Fruit fly (Drosophila melanogaster): ENCODE results near the gene CG31668.

Gene CG31668

dm6 chr2L:2177312-2177968, 28.5 kb downstream of the CG31668 start:
- TF ChIP-seq HLH106 (tag; optimal IDR thresholded peaks at IDR 0.05) = peak; percentile 46
- no peak for TF ChIP-seq CG32264 (GFP tag; optimal IDR thresholded peaks at IDR 0.05)
- TF ChIP-seq usp (GFP tag; optimal IDR thresholded peaks at IDR 0.05) = no peak
- peak; percentile 38 for TF ChIP-seq OdsH (GFP tag; optimal IDR thresholded peaks at IDR 0.05)
- no peak for TF ChIP-seq dl (GFP tag; optimal IDR thresholded peaks at IDR 0.05; ENCODE audit: insufficient read depth in 1 of 2, partially characterized antibody in 2 of 2)
- TF ChIP-seq Rel (GFP tag; optimal IDR thresholded peaks at IDR 0.05) = no peak
- peak; percentile 55 for TF ChIP-seq Rel (tag; optimal IDR thresholded peaks at IDR 0.05)
- no peak for TF ChIP-seq lola (GFP tag; optimal IDR thresholded peaks at IDR 0.05)
- peak; percentile 74 for TF ChIP-seq fru (GFP tag; optimal IDR thresholded peaks at IDR 0.05)
- TF ChIP-seq dsf (GFP tag; optimal IDR thresholded peaks at IDR 0.05; ENCODE audit: borderline replicate concordance) = no peak
- TF ChIP-seq Hnf4 (GFP tag; optimal IDR thresholded peaks at IDR 0.05) = peak; percentile 38
- no peak for TF ChIP-seq CG9705 (GFP tag; optimal IDR thresholded peaks at IDR 0.05)
- TF ChIP-seq h (GFP tag; optimal IDR thresholded peaks at IDR 0.05) = peak; percentile 63
- peak; percentile 59 for TF ChIP-seq woc (GFP tag; optimal IDR thresholded peaks at IDR 0.05)
- peak; percentile 45 for TF ChIP-seq sv (GFP tag; optimal IDR thresholded peaks at IDR 0.05)
- peak in 1 of 2 experiments; percentile 72 for TF ChIP-seq foxo (GFP tag; optimal IDR thresholded peaks at IDR 0.05)
- TF ChIP-seq brk (GFP tag; optimal IDR thresholded peaks at IDR 0.05) = no peak
- no peak for TF ChIP-seq Hr78 (GFP tag; optimal IDR thresholded peaks at IDR 0.05)
- TF ChIP-seq Myc (optimal IDR thresholded peaks at IDR 0.05) = no peak
- peak; percentile 65 for TF ChIP-seq rgr (GFP tag; optimal IDR thresholded peaks at IDR 0.05)
- peak; percentile 29 for TF ChIP-seq tai (GFP tag; optimal IDR thresholded peaks at IDR 0.05)
- no peak for TF ChIP-seq GATAd (GFP tag; optimal IDR thresholded peaks at IDR 0.05)
- no peak for TF ChIP-seq N (GFP tag; optimal IDR thresholded peaks at IDR 0.05)
- no peak for TF ChIP-seq CrebA (GFP tag; optimal IDR thresholded peaks at IDR 0.05; ENCODE audit: borderline replicate concordance)
- TF ChIP-seq jim (GFP tag; optimal IDR thresholded peaks at IDR 0.05) = no peak
- no peak for TF ChIP-seq Vsx2 (GFP tag; optimal IDR thresholded peaks at IDR 0.05; ENCODE audit: partially characterized antibody)
- TF ChIP-seq dmrt93B (GFP tag; optimal IDR thresholded peaks at IDR 0.05) = peak; percentile 43
- peak; percentile 31 for TF ChIP-seq Sp1 (GFP tag; optimal IDR thresholded peaks at IDR 0.05)
- TF ChIP-seq Mio (GFP tag; optimal IDR thresholded peaks at IDR 0.05) = no peak
- no peak for TF ChIP-seq Abd-B (GFP tag; optimal IDR thresholded peaks at IDR 0.05)
- no peak for TF ChIP-seq Dif (GFP tag; optimal IDR thresholded peaks at IDR 0.05; ENCODE audit: partially characterized antibody)
- TF ChIP-seq ey (GFP tag; optimal IDR thresholded peaks at IDR 0.05) = peak; percentile 52
- TF ChIP-seq sage (GFP tag; optimal IDR thresholded peaks at IDR 0.05) = no peak
- TF ChIP-seq Jra (GFP tag; optimal IDR thresholded peaks at IDR 0.05) = no peak
- TF ChIP-seq psq (GFP tag; optimal IDR thresholded peaks at IDR 0.05) = no peak
- peak; percentile 49 for TF ChIP-seq br (GFP tag; optimal IDR thresholded peaks at IDR 0.05)
- peak; percentile 15 for TF ChIP-seq Hr83 (GFP tag; optimal IDR thresholded peaks at IDR 0.05; ENCODE audit: poor library complexity, severe bottlenecking)
- no peak for TF ChIP-seq Dfd (GFP tag; optimal IDR thresholded peaks at IDR 0.05)
- no peak for TF ChIP-seq pan (optimal IDR thresholded peaks at IDR 0.05)

dm6 chr2L:2175930-2176643, 29.9 kb downstream of the CG31668 start:
- peak; percentile 75 for TF ChIP-seq HLH106 (tag; optimal IDR thresholded peaks at IDR 0.05)
- TF ChIP-seq Dif (GFP tag; optimal IDR thresholded peaks at IDR 0.05; ENCODE audit: partially characterized antibody) = no peak
- no peak for TF ChIP-seq Hr78 (GFP tag; optimal IDR thresholded peaks at IDR 0.05)
- TF ChIP-seq dmrt93B (GFP tag; optimal IDR thresholded peaks at IDR 0.05) = peak; percentile 37
- no peak for TF ChIP-seq dsf (GFP tag; optimal IDR thresholded peaks at IDR 0.05; ENCODE audit: borderline replicate concordance)
- TF ChIP-seq ey (GFP tag; optimal IDR thresholded peaks at IDR 0.05) = peak; percentile 67
- TF ChIP-seq sage (GFP tag; optimal IDR thresholded peaks at IDR 0.05) = peak; percentile 39
- TF ChIP-seq brk (GFP tag; optimal IDR thresholded peaks at IDR 0.05) = peak; percentile 69
- peak; percentile 54 for TF ChIP-seq rgr (GFP tag; optimal IDR thresholded peaks at IDR 0.05)
- TF ChIP-seq CG32264 (GFP tag; optimal IDR thresholded peaks at IDR 0.05) = no peak
- no peak for TF ChIP-seq CG9705 (GFP tag; optimal IDR thresholded peaks at IDR 0.05)
- TF ChIP-seq psq (GFP tag; optimal IDR thresholded peaks at IDR 0.05) = no peak
- TF ChIP-seq N (GFP tag; optimal IDR thresholded peaks at IDR 0.05) = no peak
- no peak for TF ChIP-seq Rel (GFP tag; optimal IDR thresholded peaks at IDR 0.05)
- TF ChIP-seq Rel (tag; optimal IDR thresholded peaks at IDR 0.05) = peak; percentile 70
- peak; percentile 60 for TF ChIP-seq Sp1 (GFP tag; optimal IDR thresholded peaks at IDR 0.05)
- peak; percentile 30 for TF ChIP-seq br (GFP tag; optimal IDR thresholded peaks at IDR 0.05)
- TF ChIP-seq OdsH (GFP tag; optimal IDR thresholded peaks at IDR 0.05) = peak; percentile 67
- no peak for TF ChIP-seq Mio (GFP tag; optimal IDR thresholded peaks at IDR 0.05)
- TF ChIP-seq Jra (GFP tag; optimal IDR thresholded peaks at IDR 0.05) = no peak
- TF ChIP-seq fru (GFP tag; optimal IDR thresholded peaks at IDR 0.05) = peak; percentile 73
- no peak for TF ChIP-seq pan (optimal IDR thresholded peaks at IDR 0.05)
- TF ChIP-seq woc (GFP tag; optimal IDR thresholded peaks at IDR 0.05) = peak; percentile 41
- peak; percentile 60 for TF ChIP-seq CrebA (GFP tag; optimal IDR thresholded peaks at IDR 0.05; ENCODE audit: borderline replicate concordance)
- TF ChIP-seq foxo (GFP tag; optimal IDR thresholded peaks at IDR 0.05) = peak in 1 of 2 experiments; percentile 64
- TF ChIP-seq h (GFP tag; optimal IDR thresholded peaks at IDR 0.05) = peak; percentile 74
- peak; percentile 17 for TF ChIP-seq Hr83 (GFP tag; optimal IDR thresholded peaks at IDR 0.05; ENCODE audit: poor library complexity, severe bottlenecking)

Measured in whole organism, wandering third instar larva.